Worm (Caenorhabditis elegans) whole organism, mixed stage, embryonic: ENCODE data around the gene fip-1.

Experiments
- pha-4 ChIP-seq: fragments of 150-350 bp; optimal IDR thresholded peaks from 2 replicates; lab custom pipeline; 2018; ENCODE audit warnings: missing biosample characterization, missing genetic modification reagents, missing genetic modification characterization
- ztf-11 ChIP-seq: fragments of 150-350 bp; optimal IDR thresholded peaks from 2 replicates; lab custom pipeline; 2014; ENCODE audit warnings: missing biosample characterization, missing genetic modification characterization

DNA sequence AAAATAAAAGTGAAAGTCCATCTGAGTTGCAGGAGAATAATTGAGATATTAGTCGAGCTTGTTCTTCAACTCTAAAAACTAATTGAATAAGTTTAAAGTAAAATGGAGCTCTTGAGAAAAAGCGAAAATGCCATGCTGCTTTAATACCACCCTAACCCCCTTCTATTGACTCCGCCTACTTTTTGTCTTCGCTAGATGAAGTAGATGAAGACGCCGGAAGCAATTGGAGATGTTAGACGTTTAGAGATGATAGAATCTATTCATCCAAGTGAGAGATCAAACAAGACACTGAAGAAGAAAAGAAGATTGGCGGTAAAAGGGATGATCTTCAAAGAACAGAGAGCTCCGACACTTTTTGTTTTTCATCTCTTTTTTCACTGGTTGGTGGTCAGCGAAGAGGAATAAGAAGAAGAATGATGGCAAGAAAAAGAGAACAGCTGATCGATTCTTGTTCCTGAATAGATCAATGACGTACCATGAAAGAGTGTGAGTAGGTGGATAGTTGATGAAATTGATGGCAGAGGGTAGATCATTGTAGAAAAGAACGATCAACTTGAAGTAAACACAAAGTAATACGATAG, 14.9 kb downstream of the fip-1 start:
- TF ChIP-seq ztf-11 (tag; lab: Kevin White, UChicago) (no peak), pha-4 (tag; lab: Kevin White, UChicago) (no peak)
